Worm (Caenorhabditis elegans): Measurements from ENCODE around the gene K08E7.8.

Gene K08E7.8

ce11 chrIV:12570546-12570945, 15.3 kb downstream of the K08E7.8 start (continued):
- TF ChIP-seq F49E8.2 (tag; optimal IDR thresholded peaks at IDR 0.05; ENCODE audit: insufficient read depth) (peak; percentile 61), tlf-1 (GFP tag; optimal IDR thresholded peaks at IDR 0.05) (no peak), atf-7 (tag; optimal IDR thresholded peaks at IDR 0.05) (peak; percentile 1), snpc-3.4 (tag; optimal IDR thresholded peaks at IDR 0.05) (no peak), mes-4 (tag; optimal IDR thresholded peaks at IDR 0.05) (peak; percentile 30), madf-6 (GFP tag; IDR thresholded peaks at IDR 0.05) (peak; percentile 65), lin-54 (GFP tag; optimal IDR thresholded peaks at IDR 0.05) (peak; percentile 7), B0019.2 (GFP tag; conservative IDR thresholded peaks at IDR 0.05) (no peak), Y79H2A.3 (GFP tag; conservative IDR thresholded peaks at IDR 0.05) (no peak), somi-1 (GFP tag; optimal IDR thresholded peaks at IDR 0.05) (no peak), hmg-1.2 (GFP tag; IDR thresholded peaks at IDR 0.05) (no peak), let-526 (GFP tag; IDR thresholded peaks at IDR 0.05) (no peak), F52B5.7 (tag; optimal IDR thresholded peaks at IDR 0.05) (peak; percentile 38), unc-130 (GFP tag; optimal IDR thresholded peaks at IDR 0.05) (peak; percentile 33), nfyb-1 (GFP tag; IDR thresholded peaks at IDR 0.05) (no peak), nhr-179 (tag; optimal IDR thresholded peaks at IDR 0.05) (no peak), hlh-26 (GFP tag; conservative IDR thresholded peaks at IDR 0.05) (no peak), nfya-2 (GFP tag; IDR thresholded peaks at IDR 0.05) (no peak), repo-1 (tag; optimal IDR thresholded peaks at IDR 0.05) (peak; percentile 53)

- no peak for TF ChIP-seq lag-1 (GFP tag; IDR thresholded peaks at IDR 0.05)
- no peak for TF ChIP-seq cebp-1 (GFP tag; IDR thresholded peaks at IDR 0.05)
- peak; percentile 23 for TF ChIP-seq cebp-1 (tag; optimal IDR thresholded peaks at IDR 0.05)
- peak; percentile 34 for TF ChIP-seq tbp1 (GFP tag; optimal IDR thresholded peaks at IDR 0.05)
- peak; percentile 95 for TF ChIP-seq hsf-1 (GFP tag; IDR thresholded peaks at IDR 0.05)
- TF ChIP-seq snpc-3.4 (tag; optimal IDR thresholded peaks at IDR 0.05), result peak; percentile 29
- peak; percentile 61 for TF ChIP-seq snpc-1.3 (tag; optimal IDR thresholded peaks at IDR 0.05; ENCODE audit: insufficient read depth)
- peak; percentile 58 for TF ChIP-seq madf-8 (GFP tag; conservative IDR thresholded peaks at IDR 0.05)
- no peak for TF ChIP-seq nhr-90 (tag; optimal IDR thresholded peaks at IDR 0.05)
- no peak for TF ChIP-seq T07F8.4 (tag; optimal IDR thresholded peaks at IDR 0.05)
- no peak for TF ChIP-seq egl-18 (GFP tag; IDR thresholded peaks at IDR 0.05)
- TF ChIP-seq die-1 (tag; optimal IDR thresholded peaks at IDR 0.05), result no peak
- peak; percentile 52 for TF ChIP-seq snpc-4 (GFP tag; optimal IDR thresholded peaks at IDR 0.05)
- peak in 3 of 4 experiments; percentile 48 to 64 (median 61) for TF ChIP-seq snpc-4 (tag; optimal IDR thresholded peaks at IDR 0.05)
- no peak for TF ChIP-seq Y67H2A.10 (GFP tag; conservative IDR thresholded peaks at IDR 0.05)
- TF ChIP-seq lin-54 (GFP tag; optimal IDR thresholded peaks at IDR 0.05), result peak; percentile 52
- TF ChIP-seq mcd-1 (GFP tag; IDR thresholded peaks at IDR 0.05), result peak; percentile 56
- no peak for TF ChIP-seq attf-3 (GFP tag; conservative IDR thresholded peaks at IDR 0.05)
- no peak for TF ChIP-seq madf-10 (tag; optimal IDR thresholded peaks at IDR 0.05)
- peak; percentile 82 for TF ChIP-seq efl-1 (GFP tag; optimal IDR thresholded peaks at IDR 0.05)
- no peak for TF ChIP-seq F52B5.7 (tag; optimal IDR thresholded peaks at IDR 0.05)
- TF ChIP-seq F57A8.1 (GFP tag; optimal IDR thresholded peaks at IDR 0.05), result no peak
- TF ChIP-seq attf-5 (GFP tag; optimal IDR thresholded peaks at IDR 0.05), result no peak
- no peak for TF ChIP-seq rpc-1 (optimal IDR thresholded peaks at IDR 0.05)
- no peak for TF ChIP-seq rpc-1 (tag; optimal IDR thresholded peaks at IDR 0.05)
- peak; percentile 52 for TF ChIP-seq F49E8.2 (tag; optimal IDR thresholded peaks at IDR 0.05; ENCODE audit: insufficient read depth)
- no peak for TF ChIP-seq nhr-80 (tag; optimal IDR thresholded peaks at IDR 0.05)
- no peak for TF ChIP-seq somi-1 (GFP tag; optimal IDR thresholded peaks at IDR 0.05)
- no peak for TF ChIP-seq B0035.1 (tag; optimal IDR thresholded peaks at IDR 0.05)
- TF ChIP-seq ztf-26 (tag; optimal IDR thresholded peaks at IDR 0.05), result no peak
- peak; percentile 24 for TF ChIP-seq unc-130 (GFP tag; optimal IDR thresholded peaks at IDR 0.05)
- TF ChIP-seq mel-28 (tag; optimal IDR thresholded peaks at IDR 0.05; ENCODE audit: borderline replicate concordance), result no peak
- no peak for TF ChIP-seq nfya-1 (tag; optimal IDR thresholded peaks at IDR 0.05; ENCODE audit: borderline replicate concordance, insufficient read depth)
Observed at ce11 chrIV:12567176-12567892, 18.5 kb downstream of the K08E7.8 start, which contains the start of the genes hsb-1 and let-99. TSS of gene hsb-1 (minus strand) at chrIV:12567226. TSS of gene let-99 (plus strand) at chrIV:12567842.

Data from whole organism, young adult.